Worm (Caenorhabditis elegans) whole organism, mixed stage, embryonic: ENCODE data around the gene abt-1.

Experiments used
- M03D4.4 ChIP-seq: sonication (generic microtip); optimal IDR thresholded peaks from 2 replicates; lab custom pipeline; 2017; ENCODE audit warnings: mild to moderate bottlenecking, missing genetic modification characterization, missing compliant biosample characterization
- bed-3 ChIP-seq: fragments of 200-800 bp; sonication (Bioruptor generic); optimal IDR thresholded peaks from 3 replicates; lab custom pipeline; 2018; ENCODE audit warnings: mild to moderate bottlenecking, missing genetic modification characterization, moderate library complexity, missing compliant biosample characterization
- blmp-1 ChIP-seq: fragments of 150-350 bp; optimal IDR thresholded peaks from 2 replicates; lab custom pipeline; 2014; ENCODE audit warnings: missing biosample characterization, missing genetic modification characterization
- ceh-39 ChIP-seq: fragments of 150-350 bp; optimal IDR thresholded peaks from 2 replicates; lab custom pipeline; 2014; ENCODE audit warnings: missing biosample characterization, missing genetic modification characterization
- ceh-43 ChIP-seq: fragments of 200-800 bp; sonication (Bioruptor generic); optimal IDR thresholded peaks from 2 replicates; lab custom pipeline; 2018; ENCODE audit warnings: mild to moderate bottlenecking, missing genetic modification characterization, moderate library complexity, missing compliant biosample characterization
- ceh-83 ChIP-seq: fragments of 200-800 bp; sonication (Bioruptor generic); optimal IDR thresholded peaks from 2 replicates; lab custom pipeline; 2018; ENCODE audit warnings: mild to moderate bottlenecking, missing genetic modification characterization, missing compliant biosample characterization
- ces-1 ChIP-seq: fragments of 150-350 bp; optimal IDR thresholded peaks from 2 replicates; lab custom pipeline; 2014; ENCODE audit warnings: missing biosample characterization, missing genetic modification reagents, missing genetic modification characterization
- cnd-1 ChIP-seq: fragments of 200-800 bp; sonication (Bioruptor generic); optimal IDR thresholded peaks from 2 replicates; lab custom pipeline; 2018; ENCODE audit warnings: mild to moderate bottlenecking, missing genetic modification characterization, missing compliant biosample characterization
- drap-1 ChIP-seq: fragments of 200-800 bp; sonication (Bioruptor generic); optimal IDR thresholded peaks from 3 replicates; lab custom pipeline; 2018; ENCODE audit warnings: mild to moderate bottlenecking, missing genetic modification characterization, missing compliant biosample characterization
- elt-1 ChIP-seq: sonication (generic microtip); optimal IDR thresholded peaks from 2 replicates; lab custom pipeline; 2017; ENCODE audit warnings: missing genetic modification characterization, mild to moderate bottlenecking, missing compliant biosample characterization, antibody characterized with exemption, moderate library complexity, borderline replicate concordance; ENCODE audit not compliant: insufficient read depth
- elt-3 ChIP-seq: fragments of 150-350 bp; optimal IDR thresholded peaks from 2 replicates; lab custom pipeline; 2014; ENCODE audit warnings: missing biosample characterization, missing genetic modification characterization
- flh-1 ChIP-seq: fragments of 200-800 bp; sonication (Bioruptor generic); optimal IDR thresholded peaks from 2 replicates; lab custom pipeline; 2018; ENCODE audit warnings: mild to moderate bottlenecking, missing genetic modification characterization, moderate library complexity, missing compliant biosample characterization
- ham-2 ChIP-seq: fragments of 200-800 bp; sonication (Bioruptor generic); optimal IDR thresholded peaks from 2 replicates; lab custom pipeline; 2018; ENCODE audit warnings: mild to moderate bottlenecking, missing genetic modification characterization, missing compliant biosample characterization
- hlh-1 ChIP-seq: fragments of 150-350 bp; optimal IDR thresholded peaks from 2 replicates; lab custom pipeline; 2014; ENCODE audit warnings: missing biosample characterization, missing genetic modification reagents, missing genetic modification characterization
- lin-13 ChIP-seq: fragments of 150-350 bp; optimal IDR thresholded peaks from 2 replicates; lab custom pipeline; 2014; ENCODE audit warnings: missing biosample characterization, missing genetic modification characterization
- lin-32 ChIP-seq: fragments of 200-800 bp; sonication (Bioruptor generic); optimal IDR thresholded peaks from 2 replicates; lab custom pipeline; 2018; ENCODE audit warnings: mild to moderate bottlenecking, missing genetic modification characterization, missing compliant biosample characterization
- lsy-2 ChIP-seq: fragments of 150-350 bp; optimal IDR thresholded peaks from 2 replicates; lab custom pipeline; 2014; ENCODE audit warnings: missing biosample characterization, missing genetic modification characterization
- mab-5 ChIP-seq: fragments of 150-350 bp; optimal IDR thresholded peaks from 2 replicates; lab custom pipeline; 2014; ENCODE audit warnings: missing biosample characterization, missing genetic modification characterization
- mep-1 ChIP-seq: fragments of 150-350 bp; optimal IDR thresholded peaks from 2 replicates; lab custom pipeline; 2017; ENCODE audit warnings: missing biosample characterization, missing genetic modification reagents, missing genetic modification characterization, inconsistent platforms
- mls-2 ChIP-seq: sonication (generic microtip); optimal IDR thresholded peaks from 2 replicates; lab custom pipeline; 2016; ENCODE audit warnings: mild to moderate bottlenecking, missing genetic modification characterization, moderate library complexity, missing compliant biosample characterization
- nhr-12 ChIP-seq: fragments of 150-350 bp; optimal IDR thresholded peaks from 2 replicates; lab custom pipeline; 2014; ENCODE audit warnings: missing biosample characterization, missing genetic modification characterization
- nhr-2 ChIP-seq: fragments of 150-350 bp; optimal IDR thresholded peaks from 2 replicates; lab custom pipeline; 2014; ENCODE audit warnings: missing biosample characterization, missing genetic modification characterization
- nhr-237 ChIP-seq: fragments of 150-350 bp; optimal IDR thresholded peaks from 2 replicates; lab custom pipeline; 2014; ENCODE audit warnings: missing biosample characterization, missing genetic modification characterization
- nhr-28 ChIP-seq: fragments of 150-350 bp; optimal IDR thresholded peaks from 2 replicates; lab custom pipeline; 2014; ENCODE audit warnings: missing biosample characterization, missing genetic modification characterization
- nhr-76 ChIP-seq: sonication (generic microtip); optimal IDR thresholded peaks from 2 replicates; lab custom pipeline; 2017; ENCODE audit warnings: missing biosample characterization, missing genetic modification characterization
- pha-4 ChIP-seq: fragments of 150-350 bp; optimal IDR thresholded peaks from 2 replicates; lab custom pipeline; 2018; ENCODE audit warnings: missing biosample characterization, missing genetic modification reagents, missing genetic modification characterization
- sem-2 ChIP-seq: fragments of 200-800 bp; sonication (Bioruptor generic); optimal IDR thresholded peaks from 2 replicates; lab custom pipeline; 2018; ENCODE audit warnings: mild to moderate bottlenecking, missing genetic modification characterization, missing compliant biosample characterization
- snpc-4 ChIP-seq: fragments of 150-350 bp; optimal IDR thresholded peaks from 2 replicates; lab custom pipeline; 2014; ENCODE audit warnings: missing biosample characterization, missing genetic modification characterization
- sptf-1 ChIP-seq: sonication (generic microtip); optimal IDR thresholded peaks from 2 replicates; lab custom pipeline; 2017; ENCODE audit warnings: mild to moderate bottlenecking, missing genetic modification characterization, moderate library complexity, missing compliant biosample characterization
- tbx-8 ChIP-seq: fragments of 200-800 bp; sonication (Bioruptor generic); optimal IDR thresholded peaks from 2 replicates; lab custom pipeline; 2018; ENCODE audit warnings: mild to moderate bottlenecking, missing genetic modification characterization, moderate library complexity, missing compliant biosample characterization
- unc-120 ChIP-seq: sonication (generic microtip); optimal IDR thresholded peaks from 2 replicates; lab custom pipeline; 2017; ENCODE audit warnings: missing genetic modification characterization, missing compliant biosample characterization; ENCODE audit not compliant: poor library complexity, severe bottlenecking
- unc-39 ChIP-seq: fragments of 150-350 bp; optimal IDR thresholded peaks from 2 replicates; lab custom pipeline; 2014; ENCODE audit warnings: missing biosample characterization, missing genetic modification characterization
- unc-62 ChIP-seq: fragments of 150-350 bp; optimal IDR thresholded peaks from 2 replicates; lab custom pipeline; 2014; ENCODE audit warnings: missing biosample characterization, missing genetic modification reagents, missing genetic modification characterization
- zip-8 ChIP-seq: fragments of 150-350 bp; optimal IDR thresholded peaks from 2 replicates; lab custom pipeline; 2014; ENCODE audit warnings: missing biosample characterization, missing genetic modification characterization
- ztf-11 ChIP-seq: fragments of 150-350 bp; optimal IDR thresholded peaks from 2 replicates; lab custom pipeline; 2014; ENCODE audit warnings: missing biosample characterization, missing genetic modification characterization

abt-1 gene

DNA sequence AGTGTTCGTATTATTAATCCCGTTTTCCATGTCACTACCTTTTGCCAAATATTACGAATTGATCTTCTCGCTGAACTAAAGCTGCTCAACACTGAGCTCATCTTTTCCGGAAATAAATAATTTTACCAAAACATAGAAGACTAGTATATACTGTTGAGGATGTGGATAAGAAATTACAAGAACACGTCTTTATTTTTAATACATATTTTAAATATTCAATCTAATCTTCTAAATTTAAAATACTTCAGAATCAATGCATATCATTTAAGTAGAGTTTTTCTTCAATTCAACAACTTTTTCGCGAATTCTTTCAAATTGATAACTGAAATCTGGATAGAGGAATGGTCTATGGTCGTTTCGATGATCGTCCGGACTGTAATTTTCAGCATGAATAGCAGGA lies at the start of gene abt-1:
Gene abt-1, minus strand, starts transcription at position 101 of the 400 bp plus-strand sequence.
- TF ChIP-seq mls-2 (tag; lab: Kevin White, UChicago) (no peak), flh-1 (GFP tag; lab: Kevin White, UChicago) (no peak), mab-5 (no peak), tbx-8 (no peak), elt-1 (tag; lab: Kevin White, UChicago) (no peak), sem-2 (GFP tag; lab: Kevin White, UChicago) (no peak), ceh-83 (GFP tag; lab: Kevin White, UChicago) (no peak), zip-8 (no peak), lsy-2 (tag; lab: Kevin White, UChicago) (no peak), lin-13 (no peak), ztf-11 (tag; lab: Kevin White, UChicago) (no peak), ces-1 (GFP tag; lab: Kevin White, UChicago) (no peak), unc-39 (no peak), lin-32 (GFP tag; lab: Kevin White, UChicago) (no peak), nhr-2 (no peak)

DNA sequence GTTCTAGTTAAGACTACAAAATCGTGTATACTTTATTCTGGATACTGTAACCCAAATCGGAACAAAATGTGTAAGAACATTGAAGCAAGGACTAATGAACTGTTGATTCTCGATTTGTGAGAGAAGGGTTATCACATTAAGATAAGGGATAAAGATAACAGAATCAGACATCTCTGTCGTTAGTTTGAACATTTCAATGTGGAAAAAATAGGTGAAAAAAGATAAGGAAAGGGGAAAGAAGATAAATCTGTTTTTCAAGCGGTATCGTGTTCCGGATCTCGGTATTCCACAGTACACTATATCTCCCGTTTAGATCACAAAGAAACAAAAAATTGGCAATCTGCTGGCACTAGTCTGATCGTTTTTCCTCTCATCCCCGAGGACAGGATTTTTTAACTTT lies 46.4 kb upstream of the abt-1 start:
- TF ChIP-seq nhr-76 (tag; lab: Kevin White, UChicago) (no peak), cnd-1 (tag; lab: Kevin White, UChicago) (no peak), hlh-1 (tag; lab: Kevin White, UChicago) (no peak), zip-8 (no peak), lsy-2 (tag; lab: Kevin White, UChicago) (no peak), elt-3 (tag; lab: Kevin White, UChicago) (peak; percentile 63), sptf-1 (tag; lab: Kevin White, UChicago) (no peak), elt-1 (tag; lab: Kevin White, UChicago) (peak; percentile 99)

DNA sequence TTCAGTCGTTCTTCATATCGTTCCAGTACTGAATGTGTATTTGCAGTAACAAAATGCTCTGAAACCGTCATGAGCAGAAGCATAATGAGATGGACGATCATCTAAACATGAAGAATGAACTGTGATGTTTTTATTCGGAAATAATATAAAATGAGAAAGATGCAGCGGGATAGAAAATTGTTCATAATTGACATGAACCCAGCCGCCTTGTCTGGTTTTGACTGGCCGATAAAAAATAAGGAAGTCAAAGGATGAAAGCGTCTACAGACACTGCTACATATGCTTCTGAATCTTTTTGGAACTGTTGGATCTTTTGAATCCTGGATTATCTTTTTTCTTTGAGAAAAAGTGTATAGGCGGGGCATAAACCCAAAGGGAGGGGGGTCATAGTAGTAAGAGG lies 44.8 kb upstream of the abt-1 start, which contains the start of gene F01G10.9:
Gene F01G10.9, minus strand, starts transcription at position 101 of the 400 bp plus-strand sequence.
- no peak for TF ChIP-seq sptf-1 (tag; lab: Kevin White, UChicago)
- TF ChIP-seq nhr-76 (tag; lab: Kevin White, UChicago): no peak
- TF ChIP-seq lin-32 (GFP tag; lab: Kevin White, UChicago): no peak
- no peak for TF ChIP-seq unc-120 (tag; lab: Kevin White, UChicago)
- no peak for TF ChIP-seq hlh-1 (tag; lab: Kevin White, UChicago)
- no peak for TF ChIP-seq zip-8
- no peak for TF ChIP-seq ham-2 (GFP tag; lab: Kevin White, UChicago)
- TF ChIP-seq M03D4.4 (tag; lab: Kevin White, UChicago): no peak
- no peak for TF ChIP-seq flh-1 (GFP tag; lab: Kevin White, UChicago)
- no peak for TF ChIP-seq mep-1 (tag; lab: Kevin White, UChicago)
- no peak for TF ChIP-seq ztf-11 (tag; lab: Kevin White, UChicago)
- TF ChIP-seq mab-5: no peak
- no peak for TF ChIP-seq ceh-39 (tag; lab: Kevin White, UChicago)
- TF ChIP-seq tbx-8: no peak
- no peak for TF ChIP-seq unc-62 (GFP tag; lab: Kevin White, UChicago)
- TF ChIP-seq nhr-28 (tag; lab: Kevin White, UChicago): no peak
- TF ChIP-seq unc-39: no peak
- no peak for TF ChIP-seq sem-2 (GFP tag; lab: Kevin White, UChicago)
- no peak for TF ChIP-seq lin-13

DNA sequence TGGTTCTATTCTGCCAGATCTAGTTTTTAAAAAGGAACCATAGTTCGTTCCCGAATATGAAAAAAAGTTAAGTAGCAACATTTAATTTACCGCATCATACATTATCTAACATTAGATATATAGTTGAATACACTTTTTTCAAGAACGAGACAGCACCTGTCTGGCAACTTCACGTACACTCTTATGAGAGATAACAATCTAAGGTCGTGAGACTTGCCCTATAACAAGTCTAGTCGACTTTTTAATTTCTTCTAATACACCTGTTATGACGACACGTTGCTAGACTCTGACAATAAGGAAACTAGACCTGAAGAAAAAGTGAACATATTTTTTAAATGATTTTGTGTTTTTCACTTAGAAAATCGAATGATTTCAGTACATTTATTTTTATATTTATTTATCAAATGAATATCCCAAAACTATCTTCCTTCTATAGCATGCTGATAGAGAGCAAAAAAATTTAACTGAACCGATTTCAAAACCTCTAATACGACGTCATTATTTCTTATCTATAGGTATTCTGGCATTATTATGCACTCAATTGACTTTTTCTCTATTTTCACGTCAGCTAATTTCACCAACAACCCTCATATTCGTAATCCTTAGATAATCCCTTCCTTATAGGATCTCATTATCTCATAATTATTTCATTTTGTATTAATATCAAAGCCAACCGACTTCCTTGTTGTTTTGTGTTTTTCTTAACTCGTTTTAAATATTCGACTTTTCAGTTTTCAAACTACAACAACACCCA lies 38.4 kb upstream of the abt-1 start:
- TF ChIP-seq hlh-1 (tag; lab: Kevin White, UChicago) (no peak), cnd-1 (tag; lab: Kevin White, UChicago) (no peak), nhr-237 (tag; lab: Kevin White, UChicago) (no peak), elt-1 (tag; lab: Kevin White, UChicago) (peak; percentile 72), pha-4 (no peak), tbx-8 (no peak)

DNA sequence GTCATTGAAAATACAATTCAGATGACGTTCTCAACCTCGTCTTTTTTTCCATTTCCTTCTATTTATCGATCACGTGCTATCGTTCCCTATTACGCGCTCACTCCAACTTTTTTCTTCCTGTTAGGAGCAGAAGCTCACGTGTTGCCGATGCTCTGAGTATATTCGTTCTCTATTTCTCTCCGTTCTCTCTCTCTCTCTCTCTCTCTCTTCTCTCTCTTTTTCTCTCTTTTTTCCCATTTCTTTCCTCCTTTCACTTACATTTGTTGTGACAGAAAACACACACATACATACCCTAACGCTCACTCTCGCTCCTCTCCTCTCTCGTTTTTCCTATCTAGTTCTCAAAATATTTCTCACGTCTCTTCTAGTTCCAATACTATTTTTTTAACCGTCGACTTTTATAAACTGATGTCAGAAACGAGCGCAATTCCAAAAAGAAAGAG lies 37.7 kb upstream of the abt-1 start:
- TF ChIP-seq nhr-237 (tag; lab: Kevin White, UChicago): no peak
- TF ChIP-seq hlh-1 (tag; lab: Kevin White, UChicago): no peak
- peak; percentile 84 for TF ChIP-seq unc-120 (tag; lab: Kevin White, UChicago)
- no peak for TF ChIP-seq ceh-43 (GFP tag; lab: Kevin White, UChicago)
- peak; percentile 12 for TF ChIP-seq ceh-83 (GFP tag; lab: Kevin White, UChicago)
- no peak for TF ChIP-seq ceh-39 (tag; lab: Kevin White, UChicago)
- TF ChIP-seq sem-2 (GFP tag; lab: Kevin White, UChicago): no peak
- TF ChIP-seq bed-3: no peak
- TF ChIP-seq snpc-4 (tag; lab: Kevin White, UChicago): no peak
- TF ChIP-seq mep-1 (tag; lab: Kevin White, UChicago): no peak
- no peak for TF ChIP-seq ham-2 (GFP tag; lab: Kevin White, UChicago)
- TF ChIP-seq ces-1 (GFP tag; lab: Kevin White, UChicago): peak; percentile 51
- no peak for TF ChIP-seq elt-1 (tag; lab: Kevin White, UChicago)
- TF ChIP-seq drap-1: no peak
- no peak for TF ChIP-seq unc-39
- TF ChIP-seq blmp-1 (tag; lab: Kevin White, UChicago): peak; percentile 45
- TF ChIP-seq flh-1 (GFP tag; lab: Kevin White, UChicago): no peak
- no peak for TF ChIP-seq lin-32 (GFP tag; lab: Kevin White, UChicago)
- no peak for TF ChIP-seq pha-4
- TF ChIP-seq elt-3 (tag; lab: Kevin White, UChicago): no peak
- TF ChIP-seq mab-5: no peak
- peak; percentile 81 for TF ChIP-seq unc-62 (GFP tag; lab: Kevin White, UChicago)
- TF ChIP-seq tbx-8: no peak
- TF ChIP-seq nhr-76 (tag; lab: Kevin White, UChicago): no peak
- TF ChIP-seq nhr-2: no peak
- no peak for TF ChIP-seq nhr-12 (tag; lab: Kevin White, UChicago)
- TF ChIP-seq lin-13: no peak
- TF ChIP-seq sptf-1 (tag; lab: Kevin White, UChicago): peak; percentile 38
- TF ChIP-seq cnd-1 (tag; lab: Kevin White, UChicago): no peak
